Fruit fly (Drosophila melanogaster): ENCODE measurements around the gene CG42374.

The CG42374 gene

dm6 chr3L:19236554-19236953, 27.0 kb upstream of the CG42374 start:
- TF ChIP-seq Bdp1 (GFP tag; optimal IDR thresholded peaks at IDR 0.05) (no peak), CG2199 (GFP tag; IDR thresholded peaks at IDR 0.05) (peak; percentile 100)

DNA sequence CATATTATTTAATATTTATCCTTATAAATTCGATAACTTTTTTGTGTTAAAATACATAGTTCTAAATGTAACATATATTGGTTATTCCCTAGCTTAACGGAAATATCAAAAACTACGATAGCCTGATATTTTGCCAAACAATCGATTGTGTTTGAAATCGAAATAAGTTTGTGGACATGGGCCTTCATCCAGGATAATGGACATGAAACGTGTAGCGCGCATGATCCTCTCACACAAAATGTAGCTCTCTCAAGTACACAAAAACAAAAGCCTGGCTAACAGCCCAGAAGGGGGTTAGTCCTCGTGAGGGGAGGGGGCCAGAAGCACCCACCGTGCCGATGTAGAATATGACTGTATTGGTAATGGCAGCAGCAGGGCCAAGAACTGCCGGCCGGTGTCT, 25.8 kb upstream of the CG42374 start:
- TF ChIP-seq pfk (GFP tag; optimal IDR thresholded peaks at IDR 0.05) = peak; percentile 75
- TF ChIP-seq ewg (GFP tag; optimal IDR thresholded peaks at IDR 0.05) = peak; percentile 94
- peak; percentile 83 for TF ChIP-seq CG9437 (GFP tag; optimal IDR thresholded peaks at IDR 0.05)
- no peak for TF ChIP-seq hkb (optimal IDR thresholded peaks at IDR 0.05)
- no peak for TF ChIP-seq hkb (GFP tag; IDR thresholded peaks at IDR 0.05)
- peak; percentile 32 for TF ChIP-seq abd-A (tag; optimal IDR thresholded peaks at IDR 0.05)
- peak; percentile 48 for TF ChIP-seq Deaf1 (tag; optimal IDR thresholded peaks at IDR 0.05)
- TF ChIP-seq Adf1 (GFP tag; IDR thresholded peaks at IDR 0.05) = peak; percentile 15; the same call in 1 of the 2 replicates
- TF ChIP-seq CG14860 (GFP tag; IDR thresholded peaks at IDR 0.05; ENCODE audit: partially characterized antibody) = 0 out of 3 replicates have a peak, but pooled peaks have one; percentile 27
- peak; percentile 1 for TF ChIP-seq pzg (GFP tag; optimal IDR thresholded peaks at IDR 0.05)
- peak; percentile 17 for TF ChIP-seq Myb (GFP tag; optimal IDR thresholded peaks at IDR 0.05)
- peak; percentile 46; the same call in 1 of the 2 replicates for TF ChIP-seq crol (GFP tag; IDR thresholded peaks at IDR 0.05)
- peak; percentile 3 for TF ChIP-seq Med (GFP tag)
- TF ChIP-seq CG5245 (GFP tag; optimal IDR thresholded peaks at IDR 0.05) = no peak
- TF ChIP-seq CG6254 (GFP tag; optimal IDR thresholded peaks at IDR 0.05) = no peak
- no peak for TF ChIP-seq wek (GFP tag; optimal IDR thresholded peaks at IDR 0.05)
- peak; percentile 10 for TF ChIP-seq CG12071 (GFP tag; optimal IDR thresholded peaks at IDR 0.05)
- TF ChIP-seq CG13894 (tag; optimal IDR thresholded peaks at IDR 0.05) = peak; percentile 28

DNA sequence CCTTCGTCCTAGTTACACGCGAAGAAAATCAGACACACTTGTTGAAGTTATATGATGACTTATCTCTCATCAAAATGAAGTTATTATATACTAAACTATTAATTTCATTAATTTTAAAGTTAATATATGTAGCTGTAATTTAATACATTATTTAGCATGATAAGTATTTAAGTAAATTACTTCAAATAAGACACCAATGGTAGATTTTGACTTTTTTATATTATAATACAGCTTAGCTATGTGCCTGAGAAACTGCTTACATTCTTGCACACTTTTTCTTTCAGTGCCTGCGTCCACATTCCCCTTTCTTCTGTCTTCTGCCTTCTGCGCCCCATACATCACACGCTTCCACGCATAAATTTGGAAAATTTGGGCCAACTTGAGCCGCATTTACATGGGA, 11.9 kb upstream of the CG42374 start:
- TF ChIP-seq CG8924 (tag; optimal IDR thresholded peaks at IDR 0.05) = peak; percentile 50
- TF ChIP-seq CG30020 (tag; optimal IDR thresholded peaks at IDR 0.05) = no peak
- peak; percentile 18 for TF ChIP-seq Ssrp (tag; optimal IDR thresholded peaks at IDR 0.05)
- TF ChIP-seq Fer1 (GFP tag; optimal IDR thresholded peaks at IDR 0.05) = peak; percentile 49
- no peak for TF ChIP-seq ken (GFP tag; IDR thresholded peaks at IDR 0.05)
- no peak for TF ChIP-seq CG4328 (GFP tag; optimal IDR thresholded peaks at IDR 0.05)
- TF ChIP-seq cg (GFP tag; optimal IDR thresholded peaks at IDR 0.05) = no peak
- TF ChIP-seq CG2875 (GFP tag; optimal IDR thresholded peaks at IDR 0.05) = no peak
- peak; percentile 53 for TF ChIP-seq CG10979 (tag; optimal IDR thresholded peaks at IDR 0.05)
- TF ChIP-seq salm (tag; optimal IDR thresholded peaks at IDR 0.05) = no peak
- TF ChIP-seq Camta (GFP tag; optimal IDR thresholded peaks at IDR 0.05) = no peak
- TF ChIP-seq al (GFP tag; IDR thresholded peaks at IDR 0.05) = no peak
- no peak for TF ChIP-seq Eip74EF (GFP tag; optimal IDR thresholded peaks at IDR 0.05)
- no peak for TF ChIP-seq CG8281 (tag; optimal IDR thresholded peaks at IDR 0.05)
- TF ChIP-seq Sox100B (GFP tag; optimal IDR thresholded peaks at IDR 0.05) = peak; percentile 43
- TF ChIP-seq GATAe (GFP tag; conservative IDR thresholded peaks at IDR 0.05) = no peak
- TF ChIP-seq Hr51 (GFP tag; optimal IDR thresholded peaks at IDR 0.05) = peak in 1 of 2 experiments; percentile 56
- TF ChIP-seq Mrtf (GFP tag; IDR thresholded peaks at IDR 0.05) = no peak
- no peak for TF ChIP-seq CG10959 (GFP tag; IDR thresholded peaks at IDR 0.05)
- TF ChIP-seq toy (GFP tag; IDR thresholded peaks at IDR 0.05) = no peak
- TF ChIP-seq CG7786 (GFP tag; optimal IDR thresholded peaks at IDR 0.05) = no peak
- TF ChIP-seq Xrp1 (GFP tag; IDR thresholded peaks at IDR 0.05) = peak; percentile 27; the same call in 1 of the 2 replicates
- peak; percentile 5 for TF ChIP-seq trem (tag; optimal IDR thresholded peaks at IDR 0.05)
- TF ChIP-seq p53 (GFP tag; optimal IDR thresholded peaks at IDR 0.05) = no peak
- no peak for TF ChIP-seq caup (GFP tag; optimal IDR thresholded peaks at IDR 0.05; ENCODE audit: severe bottlenecking)
- TF ChIP-seq CG3847 (GFP tag; IDR thresholded peaks at IDR 0.05) = no peak
- TF ChIP-seq HLH4C (GFP tag; IDR thresholded peaks at IDR 0.05; ENCODE audit: partially characterized antibody) = no peak
- no peak for TF ChIP-seq Trl (optimal IDR thresholded peaks at IDR 0.05)
- no peak for TF ChIP-seq Trl (GFP tag; optimal IDR thresholded peaks at IDR 0.05)
